Worm (Caenorhabditis elegans) whole organism, young adult: ENCODE data around the gene epg-4.
A peak's percentile ranks its signal among the peaks of the same experiment; 100 is the strongest.

Experiments used
- B0035.1 ChIP-seq: sonication (generic microtip); optimal IDR thresholded peaks from 2 replicates; lab custom pipeline; 2016; ENCODE audit warnings: missing genetic modification characterization, mild to moderate bottlenecking, missing compliant biosample characterization, missing genotype, missing genetic modification reagents
- B0261.1 ChIP-seq: sonication (generic microtip); optimal IDR thresholded peaks from 2 replicates; lab custom pipeline; 2016; ENCODE audit warnings: mild to moderate bottlenecking, missing genetic modification characterization, moderate library complexity, missing compliant biosample characterization
- B0336.3 ChIP-seq: fragments of 200-800 bp; sonication (Bioruptor generic); IDR thresholded peaks from 2 replicates; pipeline ENCODE4 v1.3.6; 2022; ENCODE audit warnings: missing genetic modification characterization, missing compliant biosample characterization
- F10E7.11 ChIP-seq: sonication (generic microtip); optimal IDR thresholded peaks from 2 replicates; lab custom pipeline; 2017; ENCODE audit warnings: mild to moderate bottlenecking, missing genetic modification characterization, moderate library complexity, missing compliant biosample characterization
- F23B12.7 ChIP-seq: sonication (generic microtip); optimal IDR thresholded peaks from 2 replicates; lab custom pipeline; 2017; ENCODE audit warnings: missing genetic modification characterization, mild to moderate bottlenecking, missing compliant biosample characterization, antibody characterized with exemption, moderate library complexity; ENCODE audit not compliant: insufficient read depth
- F37B4.10 ChIP-seq: fragments of 200-800 bp; sonication (Bioruptor generic); IDR thresholded peaks from 2 replicates; pipeline ENCODE4 v1.3.6; 2022; ENCODE audit warnings: missing genetic modification characterization, missing compliant biosample characterization
- F49E8.2 ChIP-seq: sonication (generic microtip); optimal IDR thresholded peaks from 3 replicates; lab custom pipeline; 2017; ENCODE audit warnings: missing genetic modification characterization, mild to moderate bottlenecking, missing compliant biosample characterization, antibody characterized with exemption, moderate library complexity; ENCODE audit not compliant: insufficient read depth
- F52B5.7 ChIP-seq: sonication (generic microtip); optimal IDR thresholded peaks from 2 replicates; lab custom pipeline; 2016; ENCODE audit warnings: mild to moderate bottlenecking, missing genetic modification characterization, missing compliant biosample characterization
- F57A8.1 ChIP-seq: fragments of 200-800 bp; sonication (Bioruptor generic); optimal IDR thresholded peaks from 2 replicates; lab custom pipeline; 2018; ENCODE audit warnings: mild to moderate bottlenecking, missing genetic modification characterization, moderate library complexity, missing compliant biosample characterization
- F57C9.4 ChIP-seq: sonication (generic microtip); optimal IDR thresholded peaks from 2 replicates; lab custom pipeline; 2017; ENCODE audit warnings: mild to moderate bottlenecking, missing genetic modification characterization, missing compliant biosample characterization
- T26A5.8 ChIP-seq: sonication (generic microtip); optimal IDR thresholded peaks from 2 replicates; lab custom pipeline; 2016; ENCODE audit warnings: missing genetic modification characterization, missing compliant biosample characterization
- Y79H2A.3 ChIP-seq: fragments of 200-800 bp; sonication (Bioruptor generic); conservative IDR thresholded peaks from 2 replicates; pipeline ENCODE4 v1.3.6; 2022; ENCODE audit warnings: missing genetic modification reagents, missing genetic modification characterization, missing compliant biosample characterization
- Y95B8A.8 ChIP-seq: fragments of 200-800 bp; sonication (Bioruptor generic); IDR thresholded peaks from 2 replicates; pipeline ENCODE4 v1.3.6; 2022; ENCODE audit warnings: missing genetic modification reagents, missing genetic modification characterization, missing compliant biosample characterization
- aptf-3 ChIP-seq: fragments of 200-800 bp; sonication (Bioruptor generic); IDR thresholded peaks from 2 replicates; pipeline ENCODE4 v1.3.6; 2022; ENCODE audit warnings: missing genetic modification characterization, missing compliant biosample characterization
- bed-1 ChIP-seq: fragments of 200-800 bp; sonication (Bioruptor generic); IDR thresholded peaks from 2 replicates; pipeline ENCODE4 v1.3.6; 2022; ENCODE audit warnings: missing genetic modification reagents, missing genetic modification characterization, missing compliant biosample characterization
- bed-2 ChIP-seq: fragments of 200-800 bp; sonication (Bioruptor generic); IDR thresholded peaks from 2 replicates; pipeline ENCODE4 v1.3.6; 2022; ENCODE audit warnings: missing genetic modification reagents, missing genetic modification characterization, missing compliant biosample characterization
- ccch-3 ChIP-seq: fragments of 200-800 bp; sonication (Bioruptor generic); optimal IDR thresholded peaks from 2 replicates; lab custom pipeline; 2018; ENCODE audit warnings: mild to moderate bottlenecking, missing genetic modification characterization, missing compliant biosample characterization
- ceh-27 ChIP-seq: fragments of 200-800 bp; sonication (Bioruptor generic); optimal IDR thresholded peaks from 2 replicates; lab custom pipeline; 2018; ENCODE audit warnings: mild to moderate bottlenecking, missing genetic modification characterization, moderate library complexity, missing compliant biosample characterization
- ceh-40 ChIP-seq: fragments of 200-800 bp; sonication (Bioruptor generic); IDR thresholded peaks from 2 replicates; pipeline ENCODE4 v1.3.6; 2022; ENCODE audit warnings: missing genetic modification characterization, missing compliant biosample characterization
- ceh-79 ChIP-seq: sonication (generic microtip); optimal IDR thresholded peaks from 2 replicates; lab custom pipeline; 2017; ENCODE audit warnings: mild to moderate bottlenecking, missing genetic modification characterization, missing compliant biosample characterization
- chd-7 ChIP-seq: sonication (generic microtip); optimal IDR thresholded peaks from 2 replicates; lab custom pipeline; 2016; ENCODE audit warnings: mild to moderate bottlenecking, missing genetic modification characterization, moderate library complexity, missing compliant biosample characterization
- dox-1 ChIP-seq: fragments of 200-800 bp; sonication (Bioruptor generic); IDR thresholded peaks from 2 replicates; pipeline ENCODE4 v1.3.6; 2022; ENCODE audit warnings: missing genetic modification reagents, missing genetic modification characterization, missing compliant biosample characterization
- egl-44 ChIP-seq: fragments of 200-800 bp; sonication (Bioruptor generic); IDR thresholded peaks from 2 replicates; pipeline ENCODE4 v1.3.6; 2022; ENCODE audit warnings: missing genetic modification reagents, missing genetic modification characterization, missing compliant biosample characterization
- ets-4 ChIP-seq: fragments of 200-800 bp; sonication (Bioruptor generic); optimal IDR thresholded peaks from 2 replicates; lab custom pipeline; 2018; ENCODE audit warnings: mild to moderate bottlenecking, missing genetic modification characterization, missing compliant biosample characterization
- him-1 ChIP-seq: sonication (generic microtip); optimal IDR thresholded peaks from 2 replicates; lab custom pipeline; 2016; ENCODE audit warnings: missing genotype, missing genetic modification reagents, missing genetic modification characterization, missing compliant biosample characterization
- hlh-12 ChIP-seq: sonication (generic microtip); optimal IDR thresholded peaks from 2 replicates; lab custom pipeline; 2016; ENCODE audit warnings: missing genetic modification characterization, missing compliant biosample characterization
- hlh-26 ChIP-seq: fragments of 200-800 bp; sonication (Bioruptor generic); conservative IDR thresholded peaks from 2 replicates; pipeline ENCODE4 v1.3.6; 2022; ENCODE audit warnings: missing genetic modification reagents, missing genetic modification characterization, missing compliant biosample characterization
- hrde-1 ChIP-seq: sonication (generic microtip); optimal IDR thresholded peaks from 2 replicates; lab custom pipeline; 2016; ENCODE audit warnings: missing genetic modification characterization, mild to moderate bottlenecking, missing compliant biosample characterization, moderate library complexity, missing genotype, missing genetic modification reagents, borderline replicate concordance
- let-526 ChIP-seq: fragments of 200-800 bp; sonication (Bioruptor generic); IDR thresholded peaks from 2 replicates; pipeline ENCODE4 v1.3.6; 2022; ENCODE audit warnings: missing genetic modification reagents, missing genetic modification characterization, missing compliant biosample characterization
- let-607 ChIP-seq, 2 experiments: fragments of 200-800 bp in 1 of 2; sonication (Bioruptor generic) in 1 of 2; sonication (generic microtip) in 1 of 2; optimal IDR thresholded peaks; 2 replicates each; lab custom pipeline; 2016 to 2018; ENCODE audit warnings: mild to moderate bottlenecking in 2 of 2, missing compliant biosample characterization in 2 of 2, missing genetic modification characterization in 2 of 2, moderate library complexity in 2 of 2, missing genotype in 1 of 2
- lin-40 ChIP-seq: sonication (generic microtip); optimal IDR thresholded peaks from 2 replicates; lab custom pipeline; 2016; ENCODE audit warnings: missing genetic modification characterization, mild to moderate bottlenecking, missing compliant biosample characterization, missing genotype, missing genetic modification reagents
- lsy-27 ChIP-seq: sonication (generic microtip); optimal IDR thresholded peaks from 2 replicates; lab custom pipeline; 2017; ENCODE audit warnings: missing genetic modification characterization, mild to moderate bottlenecking, missing compliant biosample characterization, antibody characterized with exemption, missing genotype, borderline replicate concordance; ENCODE audit not compliant: insufficient read depth
- madf-10 ChIP-seq: sonication (generic microtip); optimal IDR thresholded peaks from 2 replicates; lab custom pipeline; 2016; ENCODE audit warnings: mild to moderate bottlenecking, missing genetic modification characterization, missing compliant biosample characterization
- mcd-1 ChIP-seq: fragments of 200-800 bp; sonication (Bioruptor generic); IDR thresholded peaks from 2 replicates; pipeline ENCODE4 v1.3.6; 2022; ENCODE audit warnings: missing genetic modification reagents, missing genetic modification characterization, missing compliant biosample characterization
- mel-28 ChIP-seq: sonication (generic microtip); optimal IDR thresholded peaks from 2 replicates; lab custom pipeline; 2016; ENCODE audit warnings: borderline replicate concordance, mild to moderate bottlenecking, missing genetic modification characterization, missing compliant biosample characterization
- mes-4 ChIP-seq: sonication (generic microtip); optimal IDR thresholded peaks from 2 replicates; lab custom pipeline; 2016; ENCODE audit warnings: missing genotype, missing genetic modification characterization, missing compliant biosample characterization
- nfyb-1 ChIP-seq: fragments of 200-800 bp; sonication (Bioruptor generic); IDR thresholded peaks from 2 replicates; pipeline ENCODE4 v1.3.6; 2022; ENCODE audit warnings: missing genetic modification reagents, missing genetic modification characterization, missing compliant biosample characterization
- nhr-90 ChIP-seq: sonication (generic microtip); optimal IDR thresholded peaks from 2 replicates; lab custom pipeline; 2016; ENCODE audit warnings: missing genotype, mild to moderate bottlenecking, missing genetic modification characterization, missing compliant biosample characterization
- pha-4 ChIP-seq: fragments of 150-350 bp; sonication (generic microtip); optimal IDR thresholded peaks from 2 replicates; lab custom pipeline; 2014; ENCODE audit warnings: missing biosample characterization, missing genetic modification reagents, missing genetic modification characterization
- repo-1 ChIP-seq: sonication (generic microtip); optimal IDR thresholded peaks from 2 replicates; lab custom pipeline; 2017; ENCODE audit warnings: mild to moderate bottlenecking, missing genetic modification characterization, missing compliant biosample characterization
- rpc-1 ChIP-seq, 2 experiments: fragments of 150-350 bp in 1 of 2; sonication (generic microtip) in 1 of 2; optimal IDR thresholded peaks; 2 replicates each; lab custom pipeline; 2014 to 2018; ENCODE audit warnings: missing biosample characterization in 1 of 2, missing genetic modification characterization in 1 of 2, missing genetic modification reagents in 1 of 2, missing genotype in 1 of 2
- sptf-2 ChIP-seq: fragments of 200-800 bp; sonication (Bioruptor generic); optimal IDR thresholded peaks from 2 replicates; lab custom pipeline; 2018; ENCODE audit warnings: mild to moderate bottlenecking, missing genetic modification characterization, missing compliant biosample characterization
- tbp1 ChIP-seq: fragments of 200-800 bp; sonication (Bioruptor generic); optimal IDR thresholded peaks from 2 replicates; lab custom pipeline; 2018; ENCODE audit warnings: mild to moderate bottlenecking, missing genetic modification characterization, missing compliant biosample characterization
- tbx-9 ChIP-seq: sonication (generic microtip); optimal IDR thresholded peaks from 2 replicates; lab custom pipeline; 2016; ENCODE audit warnings: borderline replicate concordance, missing genetic modification characterization, inconsistent platforms, missing compliant biosample characterization
- unc-130 ChIP-seq: sonication (generic microtip); optimal IDR thresholded peaks from 2 replicates; lab custom pipeline; 2016; ENCODE audit warnings: missing genetic modification reagents, missing genetic modification characterization, missing compliant biosample characterization
- zim-3 ChIP-seq: sonication (generic microtip); optimal IDR thresholded peaks from 2 replicates; lab custom pipeline; 2017; ENCODE audit warnings: mild to moderate bottlenecking, missing genetic modification characterization, moderate library complexity, missing compliant biosample characterization
- ztf-25 ChIP-seq: fragments of 200-800 bp; sonication (Bioruptor generic); IDR thresholded peaks from 2 replicates; pipeline ENCODE4 v1.3.6; 2022; ENCODE audit warnings: missing genetic modification reagents, missing genetic modification characterization, missing compliant biosample characterization
- ztf-6 ChIP-seq: fragments of 200-800 bp; sonication (Bioruptor generic); IDR thresholded peaks from 2 replicates; pipeline ENCODE4 v1.3.6; 2022; ENCODE audit warnings: missing genetic modification reagents, missing genetic modification characterization, missing compliant biosample characterization

epg-4 gene

DNA sequence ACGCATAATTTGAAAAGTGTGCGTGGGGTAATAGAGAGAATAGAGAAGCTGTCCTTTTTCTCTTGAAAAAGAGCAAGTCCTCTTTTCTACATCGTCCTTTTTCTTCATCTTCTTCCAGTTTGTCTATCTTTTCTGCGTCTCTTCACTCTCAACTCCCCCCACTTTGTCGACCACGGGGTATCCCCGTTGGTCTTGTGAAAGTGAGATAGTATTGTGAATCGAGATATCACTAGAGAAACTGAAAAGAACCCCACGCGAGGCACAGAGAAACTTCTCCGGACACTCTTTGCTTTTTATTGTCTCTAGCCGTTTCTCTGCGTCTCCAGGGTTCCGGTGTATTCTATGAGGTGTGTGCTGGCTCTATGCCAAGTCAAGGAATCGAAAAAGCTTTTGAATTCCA is 26.3 kb upstream of the epg-4 start (continued):
- TF ChIP-seq ccch-3 (no peak), dox-1 (peak; percentile 73), Y95B8A.8 (GFP tag; lab: Robert Waterston, UW) (peak; percentile 66; the same call in 1 of the 2 replicates), F52B5.7 (peak; percentile 58), lin-40 (tag; lab: Kevin White, UChicago) (peak; percentile 89), ztf-25 (GFP tag; lab: Robert Waterston, UW) (no peak), Y79H2A.3 (GFP tag; lab: Robert Waterston, UW) (0 out of 2 replicates have a peak, but pooled peaks have one; percentile 44), mes-4 (no peak), nhr-90 (peak; percentile 19), tbp1 (GFP tag; lab: Kevin White, UChicago) (peak; percentile 51), hlh-26 (GFP tag; lab: Robert Waterston, UW) (no peak), unc-130 (GFP tag; lab: Kevin White, UChicago) (no peak), hrde-1 (tag; lab: Kevin White, UChicago) (no peak), F57A8.1 (GFP tag; lab: Kevin White, UChicago) (no peak), mcd-1 (GFP tag; lab: Robert Waterston, UW) (peak; percentile 71), sptf-2 (GFP tag; lab: Kevin White, UChicago) (no peak), ztf-6 (GFP tag; lab: Robert Waterston, UW) (no peak), F10E7.11 (no peak), nfyb-1 (GFP tag; lab: Robert Waterston, UW) (peak; percentile 90), ceh-40 (GFP tag; lab: Robert Waterston, UW) (no peak), chd-7 (tag; lab: Kevin White, UChicago) (peak; percentile 87), B0261.1 (no peak), T26A5.8 (no peak), pha-4 (peak; percentile 38), let-607 (tag; optimal IDR thresholded peaks at IDR 0.05; lab: Kevin White, UChicago) (peak; percentile 63 to 70), ceh-79 (tag; lab: Kevin White, UChicago) (no peak), egl-44 (GFP tag; lab: Robert Waterston, UW) (no peak), hlh-12 (tag; lab: Kevin White, UChicago) (no peak), mel-28 (tag; lab: Kevin White, UChicago) (no peak), F57C9.4 (tag; lab: Kevin White, UChicago) (no peak), bed-1 (GFP tag; lab: Robert Waterston, UW) (no peak), lsy-27 (tag; lab: Kevin White, UChicago) (no peak), repo-1 (tag; lab: Kevin White, UChicago) (peak; percentile 55), madf-10 (tag; lab: Kevin White, UChicago) (peak; percentile 71), B0336.3 (GFP tag; lab: Robert Waterston, UW) (peak; percentile 87), B0035.1 (tag; lab: Kevin White, UChicago) (no peak), tbx-9 (tag; lab: Kevin White, UChicago) (no peak), aptf-3 (GFP tag; lab: Robert Waterston, UW) (no peak), F23B12.7 (tag; lab: Kevin White, UChicago) (no peak), F49E8.2 (tag; lab: Kevin White, UChicago) (no peak), let-526 (GFP tag; lab: Robert Waterston, UW) (peak; percentile 12; the same call in 1 of the 2 replicates), rpc-1 (optimal IDR thresholded peaks at IDR 0.05; lab: Kevin White, UChicago) (no peak), rpc-1 (tag; optimal IDR thresholded peaks at IDR 0.05; lab: Kevin White, UChicago) (no peak), ceh-27 (GFP tag; lab: Kevin White, UChicago) (peak; percentile 83), him-1 (tag; lab: Kevin White, UChicago) (no peak), F37B4.10 (GFP tag; lab: Robert Waterston, UW) (no peak), bed-2 (GFP tag; lab: Robert Waterston, UW) (no peak), zim-3 (tag; lab: Kevin White, UChicago) (no peak), ets-4 (GFP tag; lab: Kevin White, UChicago) (peak; percentile 26)
